Fruit fly (Drosophila melanogaster) whole organism, embryonic: ENCODE data around the gene CG31019.
A peak's percentile ranks its signal among the peaks of the same experiment; 100 is the strongest.

Experiments
- ATbp ChIP-seq: fragments of 200-800 bp; sonication (Bioruptor generic); optimal IDR thresholded peaks from 2 replicates; lab custom pipeline; 2017; ENCODE audit warnings: missing biosample characterization, mild to moderate bottlenecking, missing genetic modification characterization, missing genetic modification reagents
- BEAF-32 ChIP-seq: fragments of 200-800 bp; sonication (Bioruptor generic); optimal IDR thresholded peaks from 3 replicates; lab custom pipeline; 2017; ENCODE audit warnings: missing biosample characterization, missing genetic modification characterization, mild to moderate bottlenecking, moderate library complexity, missing genetic modification reagents
- CG10321 ChIP-seq: fragments of 200-800 bp; sonication (Bioruptor generic); IDR thresholded peaks from 2 replicates; pipeline ENCODE4 v1.3.6; 2022; ENCODE audit warnings: missing biosample characterization, missing genetic modification characterization
- CG10565 ChIP-seq: fragments of 200-800 bp; sonication (Bioruptor generic); optimal IDR thresholded peaks from 3 replicates; lab custom pipeline; 2016; ENCODE audit warnings: missing biosample characterization, mild to moderate bottlenecking, missing genetic modification characterization
- CG12942 ChIP-seq: fragments of 200-800 bp; sonication (Bioruptor generic); optimal IDR thresholded peaks from 3 replicates; lab custom pipeline; 2016; ENCODE audit warnings: missing biosample characterization, missing genetic modification characterization
- CG13424 ChIP-seq: fragments of 200-800 bp; sonication (Bioruptor generic); optimal IDR thresholded peaks from 2 replicates; lab custom pipeline; 2019; ENCODE audit warnings: missing biosample characterization, mild to moderate bottlenecking, missing genetic modification characterization, moderate library complexity
- CG14667 ChIP-seq: fragments of 200-800 bp; sonication (Bioruptor generic); IDR thresholded peaks from 2 replicates; pipeline ENCODE4 v1.3.6; 2022; ENCODE audit warnings: missing biosample characterization, missing genetic modification characterization
- CG14965 ChIP-seq: fragments of 200-800 bp; sonication (Bioruptor generic); optimal IDR thresholded peaks from 2 replicates; lab custom pipeline; 2016; ENCODE audit warnings: missing biosample characterization, missing genetic modification characterization, borderline replicate concordance
- CG1603 ChIP-seq: fragments of 200-800 bp; sonication (Bioruptor generic); optimal IDR thresholded peaks from 2 replicates; lab custom pipeline; 2019; ENCODE audit warnings: missing biosample characterization, mild to moderate bottlenecking, missing genetic modification characterization, moderate library complexity
- CG1647 ChIP-seq: fragments of 200-800 bp; sonication (Bioruptor generic); optimal IDR thresholded peaks from 3 replicates; lab custom pipeline; 2016; ENCODE audit warnings: missing biosample characterization, missing genetic modification characterization
- CG18262 ChIP-seq: fragments of 200-800 bp; optimal IDR thresholded peaks from 3 replicates; lab custom pipeline; 2019; ENCODE audit warnings: missing biosample characterization, mild to moderate bottlenecking, missing genetic modification characterization, moderate library complexity
- CG2120 ChIP-seq: fragments of 200-800 bp; sonication (Bioruptor generic); optimal IDR thresholded peaks from 3 replicates; lab custom pipeline; 2016; ENCODE audit warnings: missing biosample characterization, missing genetic modification characterization
- CG32772 ChIP-seq: fragments of 200-800 bp; sonication (Bioruptor generic); IDR thresholded peaks from 2 replicates; pipeline ENCODE4 v1.3.6; 2022; ENCODE audit warnings: missing biosample characterization, missing genetic modification characterization
- CG3995 ChIP-seq: fragments of 200-800 bp; sonication (Bioruptor generic); optimal IDR thresholded peaks from 3 replicates; lab custom pipeline; 2016; ENCODE audit warnings: missing biosample characterization, missing genetic modification characterization
- CG4328 ChIP-seq: fragments of 200-800 bp; sonication (Bioruptor generic); optimal IDR thresholded peaks from 3 replicates; lab custom pipeline; 2017; ENCODE audit warnings: missing biosample characterization, missing genetic modification reagents, missing genetic modification characterization
- CG4424 ChIP-seq: fragments of 200-800 bp; sonication (Bioruptor generic); optimal IDR thresholded peaks from 3 replicates; lab custom pipeline; 2016; ENCODE audit warnings: missing biosample characterization, missing genetic modification characterization
- CG5953 ChIP-seq: fragments of 200-800 bp; sonication (Bioruptor generic); IDR thresholded peaks from 2 replicates; pipeline ENCODE4 v1.3.6; 2022; ENCODE audit warnings: missing biosample characterization, missing genetic modification characterization
- CG6254 ChIP-seq: fragments of 200-800 bp; sonication (Bioruptor generic); optimal IDR thresholded peaks from 3 replicates; lab custom pipeline; 2017; ENCODE audit warnings: mild to moderate bottlenecking, missing biosample characterization, missing genetic modification reagents, missing genetic modification characterization
- CG6272 ChIP-seq: fragments of 200-800 bp; sonication (Bioruptor generic); IDR thresholded peaks from 2 replicates; pipeline ENCODE4 v1.3.6; 2022; ENCODE audit warnings: missing biosample characterization, missing genetic modification characterization
- CG6854 ChIP-seq: fragments of 200-800 bp; sonication (Bioruptor generic); optimal IDR thresholded peaks from 3 replicates; lab custom pipeline; 2017; ENCODE audit warnings: missing biosample characterization, mild to moderate bottlenecking, missing genetic modification characterization
- CG8281 ChIP-seq: fragments of 200-800 bp; sonication (Bioruptor generic); optimal IDR thresholded peaks from 2 replicates; lab custom pipeline; 2018; ENCODE audit warnings: missing biosample characterization, mild to moderate bottlenecking, missing genetic modification characterization, moderate library complexity
- CG8478 ChIP-seq: fragments of >200 bp; optimal IDR thresholded peaks from 2 replicates; lab custom pipeline; 2018
- CG8765 ChIP-seq: fragments of 200-800 bp; sonication (Bioruptor generic); IDR thresholded peaks from 2 replicates; pipeline ENCODE4 v1.3.6; 2022; ENCODE audit warnings: missing biosample characterization, missing genetic modification characterization
- CG9215 ChIP-seq: fragments of 200-800 bp; sonication (Bioruptor generic); IDR thresholded peaks from 2 replicates; pipeline ENCODE4 v1.3.6; 2022; ENCODE audit warnings: missing biosample characterization, missing genetic modification characterization
- CG9797 ChIP-seq: fragments of 200-800 bp; sonication (Bioruptor generic); optimal IDR thresholded peaks from 3 replicates; lab custom pipeline; 2018; ENCODE audit warnings: missing biosample characterization, mild to moderate bottlenecking, missing genetic modification characterization
- CG9876 ChIP-seq: fragments of 200-800 bp; sonication (Bioruptor generic); optimal IDR thresholded peaks from 2 replicates; lab custom pipeline; 2016; ENCODE audit warnings: missing biosample characterization, missing genetic modification characterization
- CTCF ChIP-seq: fragments of 200-800 bp; sonication (Bioruptor generic); optimal IDR thresholded peaks from 2 replicates; lab custom pipeline; 2017; ENCODE audit warnings: missing biosample characterization, mild to moderate bottlenecking, missing genetic modification characterization, moderate library complexity
- Dip2 ChIP-seq: fragments of 200-800 bp; sonication (Bioruptor generic); IDR thresholded peaks from 2 replicates; pipeline ENCODE4 v1.3.6; 2022; ENCODE audit warnings: missing biosample characterization, missing genetic modification characterization
- Dll ChIP-seq: fragments of 200-800 bp; sonication (Bioruptor generic); IDR thresholded peaks from 4 replicates; pipeline ENCODE4 v1.3.6; 2022; ENCODE audit warnings: missing biosample characterization, missing genetic modification characterization; ENCODE audit not compliant: partially characterized antibody
- Doc2 ChIP-seq: fragments of 200-800 bp; sonication (Bioruptor generic); IDR thresholded peaks from 2 replicates; pipeline ENCODE4 v1.3.6; 2022; ENCODE audit warnings: missing biosample characterization, missing genetic modification characterization
- HmgZ ChIP-seq: fragments of 200-800 bp; sonication (Bioruptor generic); optimal IDR thresholded peaks from 2 replicates; lab custom pipeline; 2018; ENCODE audit warnings: missing biosample characterization, mild to moderate bottlenecking, missing genetic modification characterization
- Kr ChIP-seq: fragments of 200-800 bp; sonication (Bioruptor generic); optimal IDR thresholded peaks from 2 replicates; lab custom pipeline; 2017; ENCODE audit warnings: missing biosample characterization, mild to moderate bottlenecking, missing genetic modification characterization
- Lim3 ChIP-seq: fragments of 200-800 bp; sonication (Bioruptor generic); IDR thresholded peaks from 2 replicates; pipeline ENCODE4 v1.3.6; 2022; ENCODE audit warnings: missing biosample characterization, missing genetic modification characterization
- Mad ChIP-seq: fragments of 200-800 bp; sonication (Bioruptor generic); optimal IDR thresholded peaks from 2 replicates; lab custom pipeline; 2016; ENCODE audit warnings: missing biosample characterization, missing genetic modification characterization
- Sry-β ChIP-seq: fragments of 200-800 bp; sonication (Bioruptor generic); optimal IDR thresholded peaks from 2 replicates; lab custom pipeline; 2018; ENCODE audit warnings: missing biosample characterization, mild to moderate bottlenecking, missing genetic modification characterization, moderate library complexity
- TFAM ChIP-seq: fragments of 200-800 bp; sonication (Bioruptor generic); optimal IDR thresholded peaks from 2 replicates; lab custom pipeline; 2017; ENCODE audit warnings: missing biosample characterization, missing genetic modification characterization, inconsistent platforms
- Vsx1 ChIP-seq: fragments of 200-800 bp; sonication (Bioruptor generic); optimal IDR thresholded peaks from 2 replicates; lab custom pipeline; 2017; ENCODE audit warnings: missing biosample characterization, mild to moderate bottlenecking, missing genetic modification characterization, missing genetic modification reagents
- cas ChIP-seq: fragments of 200-800 bp; sonication (Bioruptor generic); IDR thresholded peaks from 2 replicates; pipeline ENCODE4 v1.3.6; 2022; ENCODE audit warnings: missing biosample characterization, missing genetic modification characterization
- chm ChIP-seq: fragments of 200-800 bp; sonication (Bioruptor generic); IDR thresholded peaks from 2 replicates; pipeline ENCODE4 v1.3.6; 2022; ENCODE audit warnings: missing biosample characterization, missing genetic modification characterization
- chn ChIP-seq: fragments of 200-800 bp; sonication (Bioruptor generic); optimal IDR thresholded peaks from 2 replicates; lab custom pipeline; 2016; ENCODE audit warnings: missing biosample characterization, missing genetic modification characterization
- dan ChIP-seq: fragments of 200-800 bp; sonication (Bioruptor generic); IDR thresholded peaks from 2 replicates; pipeline ENCODE4 v1.3.6; 2022; ENCODE audit warnings: missing biosample characterization, missing genetic modification characterization
- emc ChIP-seq: fragments of 200-800 bp; sonication (Bioruptor generic); optimal IDR thresholded peaks from 2 replicates; lab custom pipeline; 2016; ENCODE audit warnings: missing biosample characterization, missing genetic modification characterization
- lab ChIP-seq: fragments of 200-800 bp; sonication (Bioruptor generic); optimal IDR thresholded peaks from 3 replicates; lab custom pipeline; 2017; ENCODE audit warnings: missing biosample characterization, missing genetic modification characterization, mild to moderate bottlenecking, moderate library complexity, missing genetic modification reagents
- lbe ChIP-seq: fragments of 200-800 bp; sonication (Bioruptor generic); optimal IDR thresholded peaks from 2 replicates; lab custom pipeline; 2016; ENCODE audit warnings: missing biosample characterization, mild to moderate bottlenecking, missing genetic modification characterization
- p53 ChIP-seq: fragments of 200-800 bp; sonication (Bioruptor generic); optimal IDR thresholded peaks from 2 replicates; lab custom pipeline; 2016; ENCODE audit warnings: missing biosample characterization, missing genetic modification characterization
- pita ChIP-seq: fragments of 200-800 bp; sonication (Bioruptor generic); optimal IDR thresholded peaks from 2 replicates; lab custom pipeline; 2017; ENCODE audit warnings: missing biosample characterization, mild to moderate bottlenecking, missing genetic modification characterization
- slbo ChIP-seq: fragments of 200-800 bp; sonication (Bioruptor generic); IDR thresholded peaks from 2 replicates; pipeline ENCODE4 v1.3.6; 2022; ENCODE audit warnings: missing biosample characterization, missing genetic modification characterization
- sug ChIP-seq: fragments of 200-800 bp; optimal IDR thresholded peaks from 2 replicates; lab custom pipeline; 2019; ENCODE audit warnings: missing biosample characterization, mild to moderate bottlenecking, missing genetic modification characterization, moderate library complexity
- tin ChIP-seq: fragments of 200-800 bp; sonication (Bioruptor generic); optimal IDR thresholded peaks from 3 replicates; lab custom pipeline; 2016; ENCODE audit warnings: missing biosample characterization, missing genetic modification characterization
- ttk ChIP-seq: fragments of 200-800 bp; sonication (Bioruptor generic); IDR thresholded peaks from 2 replicates; pipeline ENCODE4 v2.1.2; 2022; ENCODE audit warnings: missing biosample characterization, missing genetic modification characterization
- wek ChIP-seq: fragments of 200-800 bp; sonication (Bioruptor generic); optimal IDR thresholded peaks from 3 replicates; lab custom pipeline; 2018; ENCODE audit warnings: missing biosample characterization, mild to moderate bottlenecking, missing genetic modification characterization, moderate library complexity

CG31019 gene

DNA sequence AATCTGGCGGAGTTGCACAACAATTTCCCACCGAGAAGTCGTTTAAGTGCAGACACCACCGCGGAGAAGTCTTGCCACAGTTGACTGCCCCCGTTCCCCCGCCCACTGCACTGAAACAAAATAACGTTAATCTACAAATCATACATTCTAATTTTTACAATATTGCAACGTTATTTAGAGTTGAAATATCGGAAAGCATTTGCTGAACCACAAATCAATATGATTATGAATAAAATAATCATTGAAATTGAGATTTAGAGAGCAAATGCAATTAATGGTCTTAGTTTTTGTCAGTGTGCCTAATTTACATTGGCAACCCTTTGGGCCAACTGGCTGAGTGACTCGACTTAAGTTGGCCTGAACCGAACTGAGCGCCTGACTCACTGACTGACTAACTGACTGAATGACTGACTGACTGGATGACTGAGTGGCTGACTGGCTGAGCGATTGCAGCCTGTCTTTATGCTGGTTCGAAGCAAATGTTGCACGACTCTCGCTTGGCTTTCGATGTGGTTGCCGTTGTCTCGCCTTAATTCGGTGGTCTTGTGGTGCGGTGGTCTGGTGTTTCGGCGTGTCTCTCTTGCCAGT lies 26.2 kb upstream of the CG31019 start (continued):
- TF ChIP-seq sug (tag; lab: Kevin White, UChicago) (peak; percentile 35), CG14965 (no peak), CG12942 (GFP tag; lab: Kevin White, UChicago) (peak; percentile 68), CG8765 (peak; percentile 29; the same call in 1 of the 2 replicates), Vsx1 (GFP tag; lab: Kevin White, UChicago) (peak; percentile 51), chm (GFP tag; lab: Robert Waterston, UW) (peak; percentile 82), Lim3 (GFP tag; lab: Robert Waterston, UW) (peak; percentile 49), ATbp (GFP tag; lab: Kevin White, UChicago) (peak; percentile 85), CG8281 (tag; lab: Kevin White, UChicago) (peak; percentile 99), CG10321 (GFP tag; lab: Robert Waterston, UW) (peak; percentile 40; the same call in 1 of the 2 replicates), Sry-β (GFP tag; lab: Kevin White, UChicago) (peak; percentile 28), CTCF (GFP tag; lab: Kevin White, UChicago) (no peak), Dip2 (GFP tag; lab: Robert Waterston, UW) (no peak), CG9876 (GFP tag; lab: Kevin White, UChicago) (no peak), CG8478 (lab: Kevin White, UChicago) (no peak), tin (GFP tag; lab: Kevin White, UChicago) (peak; percentile 73), wek (GFP tag; lab: Kevin White, UChicago) (peak; percentile 54), CG6854 (GFP tag; lab: Kevin White, UChicago) (peak; percentile 59), CG4328 (GFP tag; lab: Kevin White, UChicago) (no peak), CG14667 (GFP tag; lab: Robert Waterston, UW) (peak; percentile 45), lbe (GFP tag; lab: Kevin White, UChicago) (peak; percentile 87), CG9797 (GFP tag; lab: Kevin White, UChicago) (no peak), CG3995 (no peak), CG1603 (tag; lab: Kevin White, UChicago) (peak; percentile 96), CG13424 (tag; lab: Kevin White, UChicago) (peak; percentile 85), Mad (peak; percentile 36), CG2120 (GFP tag; lab: Kevin White, UChicago) (peak; percentile 54), Dll (GFP tag; lab: Robert Waterston, UW) (no peak), dan (GFP tag; lab: Robert Waterston, UW) (0 out of 2 replicates have a peak, but pooled peaks have one; percentile 31), chn (peak; percentile 66), pita (GFP tag; lab: Kevin White, UChicago) (no peak), Kr (no peak), CG32772 (GFP tag; lab: Robert Waterston, UW) (peak; percentile 78), CG18262 (tag; lab: Kevin White, UChicago) (peak; percentile 86), CG9215 (GFP tag; lab: Robert Waterston, UW) (peak; percentile 35; the same call in 1 of the 2 replicates), slbo (peak; percentile 65), CG1647 (GFP tag; lab: Kevin White, UChicago) (peak; percentile 18), CG6272 (GFP tag; lab: Robert Waterston, UW) (peak; percentile 57), CG4424 (GFP tag; lab: Kevin White, UChicago) (peak; percentile 84), HmgZ (peak; percentile 66), emc (GFP tag; lab: Kevin White, UChicago) (no peak), CG6254 (GFP tag; lab: Kevin White, UChicago) (peak; percentile 69), CG5953 (GFP tag; lab: Robert Waterston, UW) (peak; percentile 88), Doc2 (GFP tag; lab: Robert Waterston, UW) (no peak), CG10565 (GFP tag; lab: Kevin White, UChicago) (no peak), ttk (GFP tag; lab: Robert Waterston, UW) (peak; percentile 59), p53 (GFP tag; lab: Kevin White, UChicago) (peak; percentile 20), BEAF-32 (GFP tag; lab: Kevin White, UChicago) (no peak), cas (GFP tag; lab: Robert Waterston, UW) (0 out of 2 replicates have a peak, but pooled peaks have one; percentile 8), lab (GFP tag; lab: Kevin White, UChicago) (peak; percentile 84), TFAM (GFP tag; lab: Kevin White, UChicago) (peak; percentile 32)
